Worm (Caenorhabditis elegans) whole organism, L4 larva: ENCODE data around the gene T16G12.13.

Experiments used
- Y105C5A.15 ChIP-seq: fragments of 200-800 bp; sonication (Bioruptor generic); IDR thresholded peaks from 2 replicates; pipeline ENCODE4 v1.3.6; 2022; ENCODE audit warnings: missing genetic modification characterization, missing compliant biosample characterization
- ZK546.5 ChIP-seq, 2 experiments: sonication (generic microtip); optimal IDR thresholded peaks; 2 replicates each; lab custom pipeline; 2017; ENCODE audit warnings: missing biosample characterization in 2 of 2, missing genetic modification characterization in 2 of 2
- fkh-10 ChIP-seq: fragments of 150-350 bp; optimal IDR thresholded peaks from 2 replicates; lab custom pipeline; 2014; ENCODE audit warnings: missing biosample characterization, missing genetic modification reagents, missing genetic modification characterization
- hlh-11 ChIP-seq: fragments of 200-800 bp; sonication (Bioruptor generic); optimal IDR thresholded peaks from 2 replicates; lab custom pipeline; 2018; ENCODE audit warnings: mild to moderate bottlenecking, missing genetic modification characterization, missing compliant biosample characterization
- lin-39 ChIP-seq: fragments of 150-350 bp; optimal IDR thresholded peaks from 2 replicates; lab custom pipeline; 2014; ENCODE audit warnings: missing biosample characterization, missing genetic modification reagents, missing genetic modification characterization
- nhr-11 ChIP-seq: fragments of 150-350 bp; optimal IDR thresholded peaks from 2 replicates; lab custom pipeline; 2014; ENCODE audit warnings: missing biosample characterization, missing genetic modification characterization
- nhr-237 ChIP-seq: sonication (generic microtip); optimal IDR thresholded peaks from 2 replicates; lab custom pipeline; 2017; ENCODE audit warnings: missing biosample characterization, missing genetic modification characterization
- nhr-28 ChIP-seq: fragments of 150-350 bp; optimal IDR thresholded peaks from 2 replicates; lab custom pipeline; 2014; ENCODE audit warnings: missing biosample characterization, missing genetic modification characterization
- unc-130 ChIP-seq: sonication (generic microtip); optimal IDR thresholded peaks from 2 replicates; lab custom pipeline; 2016; ENCODE audit warnings: missing genetic modification reagents, missing genetic modification characterization, missing compliant biosample characterization
- unc-39 ChIP-seq: sonication (generic microtip); optimal IDR thresholded peaks from 2 replicates; lab custom pipeline; 2017; ENCODE audit warnings: missing biosample characterization, missing genetic modification characterization
- unc-62 ChIP-seq, 3 experiments: fragments of 150-350 bp in 1 of 3; sonication (generic microtip); optimal IDR thresholded peaks in 2 of 3; peaks in 1 of 3; 1 replicate in 1 of 3; 2 replicates in 2 of 3; lab custom pipeline; 2014 to 2017; ENCODE audit warnings: missing biosample characterization in 3 of 3, missing genetic modification characterization in 3 of 3, missing genetic modification reagents in 3 of 3, missing genotype in 1 of 3
- zag-1 ChIP-seq: fragments of 150-350 bp; optimal IDR thresholded peaks from 2 replicates; lab custom pipeline; 2014; ENCODE audit warnings: missing biosample characterization, missing genetic modification characterization
- zfp-2 ChIP-seq: sonication (generic microtip); optimal IDR thresholded peaks from 2 replicates; lab custom pipeline; 2016; ENCODE audit warnings: mild to moderate bottlenecking, missing genetic modification characterization, missing compliant biosample characterization

DNA sequence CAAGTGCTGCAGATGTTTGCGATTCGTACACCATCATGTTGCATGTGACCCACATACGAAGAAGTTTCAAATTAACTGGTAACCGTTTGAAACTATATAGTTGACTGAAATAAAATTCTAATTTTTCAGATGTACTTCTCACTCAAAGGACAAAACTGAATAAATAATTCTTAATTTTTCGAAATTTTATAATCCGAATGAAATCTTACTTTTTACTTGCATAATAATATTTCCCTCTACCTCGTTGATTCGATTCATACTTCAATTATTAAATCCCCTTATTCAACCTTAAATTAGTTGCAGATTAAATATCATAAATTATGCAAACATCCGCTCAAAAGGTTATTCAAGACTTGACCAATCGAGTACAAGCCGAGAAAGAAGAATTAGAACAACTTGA is 25.3 kb downstream of the T16G12.13 start, which contains the start of gene T16H12.2:
- TF ChIP-seq nhr-28 (tag; lab: Kevin White, UChicago) (no peak), unc-39 (tag; lab: Kevin White, UChicago) (no peak), fkh-10 (GFP tag; lab: Kevin White, UChicago) (no peak), hlh-11 (tag; lab: Kevin White, UChicago) (no peak), Y105C5A.15 (GFP tag; lab: Robert Waterston, UW) (no peak), unc-62 (GFP tag; optimal IDR thresholded peaks at IDR 0.05 in 1 of 2; lab: Kevin White, UChicago) (no peak), unc-62 (tag; optimal IDR thresholded peaks at IDR 0.05; lab: Kevin White, UChicago) (no peak), ZK546.5 (tag; optimal IDR thresholded peaks at IDR 0.05; lab: Kevin White, UChicago) (no peak), lin-39 (tag; lab: Kevin White, UChicago) (no peak), nhr-11 (no peak), zfp-2 (tag; lab: Kevin White, UChicago) (no peak), unc-130 (GFP tag; lab: Kevin White, UChicago) (no peak), zag-1 (tag; lab: Kevin White, UChicago) (no peak), nhr-237 (tag; lab: Kevin White, UChicago) (no peak)
